Worm (Caenorhabditis elegans): ENCODE data around the gene Y7A9A.1.

DNA sequence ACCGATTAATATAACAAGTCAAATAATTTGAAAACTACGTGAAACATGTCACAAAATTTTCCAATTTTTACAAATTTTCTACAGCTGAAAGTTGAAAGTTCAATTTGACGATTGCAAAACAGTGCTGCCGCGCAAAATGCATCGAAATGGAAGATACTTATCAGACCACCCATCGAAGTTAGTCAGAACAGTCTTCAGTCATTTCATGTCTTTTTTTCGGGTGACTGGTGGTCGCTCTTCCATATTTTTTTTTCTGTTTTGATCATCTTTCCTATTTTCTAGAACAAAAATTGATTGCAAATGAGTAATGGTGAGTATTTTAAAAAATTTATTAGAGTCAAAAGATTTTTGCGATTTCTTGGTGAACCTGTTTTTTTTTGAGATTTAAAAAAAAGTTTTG is 50.3 kb downstream of the Y7A9A.1 start, which contains the start of gene F38C2.1:
- no peak for TF ChIP-seq ZK546.5 (tag; optimal IDR thresholded peaks at IDR 0.05)
- no peak for TF ChIP-seq lsy-2 (tag; optimal IDR thresholded peaks at IDR 0.05)
- TF ChIP-seq peb-1 (tag; optimal IDR thresholded peaks at IDR 0.05), result no peak
- TF ChIP-seq ztf-4 (tag; optimal IDR thresholded peaks at IDR 0.05), result no peak
- TF ChIP-seq elt-1 (tag; optimal IDR thresholded peaks at IDR 0.05), result no peak
- no peak for TF ChIP-seq ama-1 (optimal IDR thresholded peaks at IDR 0.05)
- TF ChIP-seq nhr-12 (tag; optimal IDR thresholded peaks at IDR 0.05), result no peak
- TF ChIP-seq ztf-11 (tag; optimal IDR thresholded peaks at IDR 0.05), result no peak
- TF ChIP-seq nhr-11 (tag; optimal IDR thresholded peaks at IDR 0.05), result no peak
- TF ChIP-seq blmp-1 (tag; optimal IDR thresholded peaks at IDR 0.05; ENCODE audit: insufficient read depth), result no peak
- no peak for TF ChIP-seq mdl-1 (tag; optimal IDR thresholded peaks at IDR 0.05)

Data from whole organism, L2 larva.